Fruit fly (Drosophila melanogaster) whole organism, adult: ENCODE results near the gene CG15892.

ENCODE experiments used
- CG11617 ChIP-seq: fragments of 200-800 bp; sonication (Bioruptor generic); optimal IDR thresholded peaks from 2 replicates; lab custom pipeline; 2017; ENCODE audit warnings: mild to moderate bottlenecking, missing biosample characterization, missing genetic modification reagents, missing genetic modification characterization
- CG12768 ChIP-seq: fragments of 200-800 bp; sonication (Bioruptor generic); optimal IDR thresholded peaks from 2 replicates; lab custom pipeline; 2017; ENCODE audit warnings: missing biosample characterization, missing genetic modification characterization, mild to moderate bottlenecking, moderate library complexity, missing genetic modification reagents
- CG14711 ChIP-seq: fragments of 200-800 bp; sonication (Bioruptor generic); optimal IDR thresholded peaks from 2 replicates; lab custom pipeline; 2018; ENCODE audit warnings: missing biosample characterization, mild to moderate bottlenecking, missing genetic modification characterization, moderate library complexity
- CG1620 ChIP-seq: fragments of 200-800 bp; sonication (Bioruptor generic); optimal IDR thresholded peaks from 2 replicates; lab custom pipeline; 2016; ENCODE audit warnings: missing biosample characterization, missing genetic modification characterization
- CG33017 ChIP-seq: fragments of 200-800 bp; sonication (Bioruptor generic); optimal IDR thresholded peaks from 2 replicates; lab custom pipeline; 2018; ENCODE audit warnings: missing biosample characterization, mild to moderate bottlenecking, missing genetic modification characterization, moderate library complexity
- CG5204 ChIP-seq: fragments of 200-800 bp; sonication (Bioruptor generic); optimal IDR thresholded peaks from 2 replicates; lab custom pipeline; 2016; ENCODE audit warnings: missing biosample characterization, missing genetic modification characterization
- CG7045 ChIP-seq: fragments of 200-800 bp; sonication (Bioruptor generic); optimal IDR thresholded peaks from 2 replicates; lab custom pipeline; 2017; ENCODE audit warnings: missing biosample characterization, mild to moderate bottlenecking, missing genetic modification characterization
- CG7101 ChIP-seq: fragments of 200-800 bp; sonication (Bioruptor generic); optimal IDR thresholded peaks from 2 replicates; lab custom pipeline; 2018; ENCODE audit warnings: missing biosample characterization, mild to moderate bottlenecking, missing genetic modification characterization, moderate library complexity
- Clk ChIP-seq: fragments of 200-800 bp; sonication (Bioruptor generic); optimal IDR thresholded peaks from 2 replicates; lab custom pipeline; 2017; ENCODE audit warnings: missing biosample characterization, missing genetic modification characterization
- Crg-1 ChIP-seq: fragments of 200-800 bp; sonication (Bioruptor generic); optimal IDR thresholded peaks from 2 replicates; lab custom pipeline; 2016; ENCODE audit warnings: missing biosample characterization, missing genetic modification characterization
- Hr96 ChIP-seq: fragments of 200-800 bp; sonication (Bioruptor generic); optimal IDR thresholded peaks from 2 replicates; lab custom pipeline; 2016; ENCODE audit warnings: missing biosample characterization, missing genetic modification characterization
- Mnt ChIP-seq: fragments of 200-800 bp; sonication (Bioruptor generic); optimal IDR thresholded peaks from 2 replicates; lab custom pipeline; 2016; ENCODE audit warnings: missing biosample characterization, mild to moderate bottlenecking, missing genetic modification characterization
- bab1 ChIP-seq: fragments of 200-800 bp; sonication (Bioruptor generic); optimal IDR thresholded peaks from 3 replicates; lab custom pipeline; 2019; ENCODE audit warnings: missing biosample characterization, mild to moderate bottlenecking, missing genetic modification characterization, moderate library complexity
- cic ChIP-seq: fragments of 200-800 bp; sonication (Bioruptor generic); optimal IDR thresholded peaks from 2 replicates; lab custom pipeline; 2017; ENCODE audit warnings: missing biosample characterization, mild to moderate bottlenecking, missing genetic modification characterization, moderate library complexity
- cnc ChIP-seq, 2 experiments: fragments of >200 bp; optimal IDR thresholded peaks; 2 replicates each; lab custom pipeline; 2017
- kay ChIP-seq: fragments of 200-800 bp; sonication (Bioruptor generic); peaks from one replicate; lab custom pipeline; 2016; ENCODE audit warnings: missing biosample characterization, missing genetic modification characterization, borderline replicate concordance
- ovo ChIP-seq: fragments of 200-800 bp; sonication (Bioruptor generic); optimal IDR thresholded peaks from 2 replicates; lab custom pipeline; 2016; ENCODE audit warnings: missing biosample characterization, missing genetic modification characterization
- pad ChIP-seq: fragments of 200-800 bp; sonication (Bioruptor generic); optimal IDR thresholded peaks from 3 replicates; lab custom pipeline; 2017; ENCODE audit warnings: missing biosample characterization, missing genetic modification characterization, mild to moderate bottlenecking, moderate library complexity, missing genetic modification reagents
- tj ChIP-seq: fragments of 200-800 bp; sonication (Bioruptor generic); optimal IDR thresholded peaks from 3 replicates; lab custom pipeline; 2017; ENCODE audit warnings: missing biosample characterization, mild to moderate bottlenecking, missing genetic modification characterization, moderate library complexity
- toe ChIP-seq: fragments of 200-800 bp; sonication (Bioruptor generic); optimal IDR thresholded peaks from 2 replicates; lab custom pipeline; 2016; ENCODE audit warnings: missing biosample characterization, missing genetic modification characterization

CG15892 gene

DNA sequence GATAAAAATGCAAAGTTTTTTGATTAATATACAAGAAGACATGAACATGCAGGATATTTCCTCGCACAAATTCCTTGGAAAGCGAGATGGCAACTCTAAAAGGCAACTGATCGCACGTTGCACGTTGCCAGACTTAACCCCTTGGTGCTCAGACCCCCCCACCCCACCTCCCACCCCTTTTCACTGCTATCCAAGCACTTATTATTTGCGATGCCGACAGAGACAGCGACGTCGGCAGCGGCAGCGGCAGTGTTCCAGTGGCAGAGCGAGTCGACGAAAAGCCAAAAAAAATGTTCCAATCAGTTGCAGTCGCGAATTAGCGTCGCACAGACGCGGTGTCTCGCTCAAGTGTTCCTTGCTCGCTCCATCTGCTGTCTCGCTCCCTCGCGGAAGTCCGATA, 9.5 kb upstream of the CG15892 start, which contains the start of gene CG3823:
Gene CG3823, plus strand, starts transcription at position 301 of the 400 bp plus-strand sequence.
- no peak for TF ChIP-seq CG7101 (tag; lab: Kevin White, UChicago)
- TF ChIP-seq tj (GFP tag; lab: Kevin White, UChicago) = peak; percentile 65
- TF ChIP-seq CG14711 = no peak
- no peak for TF ChIP-seq bab1 (GFP tag; lab: Kevin White, UChicago)
- TF ChIP-seq CG12768 = no peak
- no peak for TF ChIP-seq CG7045 (GFP tag; lab: Kevin White, UChicago)
- TF ChIP-seq cic (GFP tag; lab: Kevin White, UChicago) = no peak
- TF ChIP-seq Hr96 (GFP tag; lab: Kevin White, UChicago) = no peak

DNA sequence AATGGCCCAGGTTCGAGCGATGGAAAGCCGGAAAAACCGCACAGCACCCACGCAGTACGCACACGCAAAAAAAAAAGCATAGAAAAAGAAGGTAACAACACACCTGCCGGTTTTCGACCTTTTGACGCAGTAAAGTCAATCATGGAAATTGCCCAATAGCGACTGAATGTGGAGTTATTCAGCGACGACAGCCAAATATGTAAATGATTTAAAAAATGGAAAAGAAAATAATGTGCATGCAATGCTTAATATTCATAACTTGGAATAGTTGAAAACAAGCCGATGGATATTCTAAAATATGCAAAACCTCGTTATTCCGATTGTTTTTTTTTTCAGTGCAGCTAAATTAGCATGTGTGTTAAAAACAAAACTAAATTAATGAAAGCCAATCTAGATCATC, 9.1 kb upstream of the CG15892 start:
- TF ChIP-seq kay (GFP tag; lab: Kevin White, UChicago) (no peak), CG7045 (GFP tag; lab: Kevin White, UChicago) (no peak)

DNA sequence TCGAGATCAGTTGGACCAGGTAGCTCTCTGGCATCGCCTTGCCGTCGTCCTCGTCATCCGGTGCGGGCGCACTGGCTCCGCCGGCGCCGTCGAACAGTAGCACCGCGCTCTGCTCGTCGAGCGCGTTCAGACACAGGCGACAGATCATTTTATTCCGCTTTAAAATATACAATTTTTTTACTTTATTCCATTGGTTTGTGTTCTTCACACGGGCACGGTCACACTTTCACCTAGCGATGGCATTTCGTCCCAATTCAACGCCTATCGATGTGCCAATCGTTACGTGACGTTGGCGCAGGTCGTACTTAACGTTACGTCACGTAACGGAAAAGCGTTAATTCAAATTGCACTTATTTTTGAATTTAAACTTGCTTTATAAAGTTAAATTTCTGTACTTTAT, 6.9 kb upstream of the CG15892 start, which contains the start of gene CG12219:
Gene CG12219, minus strand, starts transcription at position 234 of the 400 bp plus-strand sequence.
- TF ChIP-seq bab1 (GFP tag; lab: Kevin White, UChicago) (peak; percentile 8), cic (GFP tag; lab: Kevin White, UChicago) (no peak)

DNA sequence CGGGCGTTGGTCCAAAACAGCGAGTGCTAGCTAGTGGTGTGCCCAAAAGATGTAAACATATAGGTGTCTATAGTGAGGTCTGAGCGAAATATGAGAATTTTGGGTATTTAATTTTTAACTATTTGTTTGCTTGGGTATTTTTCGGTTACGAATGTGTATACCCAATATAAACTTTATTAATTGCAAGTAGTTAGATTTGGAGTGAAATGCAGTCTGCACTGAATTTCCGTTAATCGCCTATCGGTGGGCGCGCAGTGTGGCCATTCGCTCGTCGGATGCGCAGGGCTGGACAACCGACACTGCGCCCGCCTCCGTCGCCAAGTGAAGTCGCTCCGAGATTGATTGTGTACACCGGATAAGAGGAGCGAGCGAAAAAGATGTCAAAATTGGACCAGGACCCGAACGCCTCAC, 991 bp upstream of the CG15892 start, which contains the start of the genes CG15891 and CG3815:
Gene CG15891, minus strand, starts transcription at position 217 of the 411 bp plus-strand sequence.
Gene CG3815, plus strand, starts transcription at position 261 of the 411 bp plus-strand sequence.
- TF ChIP-seq CG5204 (GFP tag; lab: Kevin White, UChicago) (no peak), toe (GFP tag; lab: Kevin White, UChicago) (no peak), kay (GFP tag; lab: Kevin White, UChicago) (no peak), Clk (GFP tag; lab: Kevin White, UChicago) (no peak), cnc (optimal IDR thresholded peaks at IDR 0.05; lab: Kevin White, UChicago) (no peak), CG12768 (peak; percentile 21), CG33017 (tag; lab: Kevin White, UChicago) (peak; percentile 9), CG1620 (peak; percentile 53), CG11617 (GFP tag; lab: Kevin White, UChicago) (peak; percentile 69), Crg-1 (peak; percentile 38), CG14711 (peak; percentile 60), pad (GFP tag; lab: Kevin White, UChicago) (peak; percentile 59), cic (GFP tag; lab: Kevin White, UChicago) (no peak), CG7101 (tag; lab: Kevin White, UChicago) (peak; percentile 69), ovo (no peak), Hr96 (GFP tag; lab: Kevin White, UChicago) (no peak), Mnt (peak; percentile 39), bab1 (GFP tag; lab: Kevin White, UChicago) (peak; percentile 73), CG7045 (GFP tag; lab: Kevin White, UChicago) (no peak), tj (GFP tag; lab: Kevin White, UChicago) (peak; percentile 34)

DNA sequence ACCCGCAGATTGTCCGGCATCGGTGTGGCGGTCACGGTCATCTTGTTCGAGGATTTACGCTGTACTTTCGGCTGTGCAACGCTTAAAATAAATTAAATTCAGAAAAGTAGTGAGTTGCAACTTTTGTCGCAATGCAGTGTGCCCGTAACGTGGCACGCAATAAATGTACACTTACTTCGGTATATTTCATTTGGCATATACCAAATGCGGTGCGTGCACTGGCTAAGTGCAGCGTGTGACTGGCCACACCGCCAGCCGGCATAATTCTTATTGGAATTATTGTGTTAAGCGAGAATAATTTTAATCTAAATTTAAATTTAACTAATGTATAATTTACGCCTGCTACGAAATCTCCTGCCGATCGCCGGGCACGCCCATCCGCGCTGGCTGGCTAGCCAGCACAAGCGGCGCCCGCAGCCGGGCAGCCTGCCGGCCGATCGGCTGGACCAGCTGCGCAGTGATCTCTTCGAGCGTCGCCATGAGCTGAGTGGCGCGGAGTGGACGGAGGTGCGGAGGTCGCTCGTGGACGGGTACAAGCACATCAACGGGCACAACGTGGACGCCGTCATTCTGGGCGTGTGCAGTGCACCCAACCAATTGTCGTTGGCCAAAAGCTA, 3.0 kb downstream of the CG15892 start, which contains the start of the genes Rpt4 and mldr:
Gene Rpt4, minus strand, starts transcription at position 163 of the 617 bp plus-strand sequence.
Gene mldr, plus strand, starts transcription at position 221 of the 617 bp plus-strand sequence.
- peak; percentile 63 for TF ChIP-seq tj (GFP tag; lab: Kevin White, UChicago)
- TF ChIP-seq cnc (optimal IDR thresholded peaks at IDR 0.05; lab: Kevin White, UChicago) = peak in 1 of 2 experiments; percentile 71
- TF ChIP-seq CG14711 = no peak
- no peak for TF ChIP-seq Clk (GFP tag; lab: Kevin White, UChicago)
- TF ChIP-seq CG1620 = peak; percentile 26
- no peak for TF ChIP-seq Crg-1
- TF ChIP-seq kay (GFP tag; lab: Kevin White, UChicago) = no peak
- TF ChIP-seq Mnt = peak; percentile 23
- TF ChIP-seq CG5204 (GFP tag; lab: Kevin White, UChicago) = no peak
- no peak for TF ChIP-seq cic (GFP tag; lab: Kevin White, UChicago)
- peak; percentile 58 for TF ChIP-seq bab1 (GFP tag; lab: Kevin White, UChicago)
- no peak for TF ChIP-seq ovo
- no peak for TF ChIP-seq CG7101 (tag; lab: Kevin White, UChicago)

DNA sequence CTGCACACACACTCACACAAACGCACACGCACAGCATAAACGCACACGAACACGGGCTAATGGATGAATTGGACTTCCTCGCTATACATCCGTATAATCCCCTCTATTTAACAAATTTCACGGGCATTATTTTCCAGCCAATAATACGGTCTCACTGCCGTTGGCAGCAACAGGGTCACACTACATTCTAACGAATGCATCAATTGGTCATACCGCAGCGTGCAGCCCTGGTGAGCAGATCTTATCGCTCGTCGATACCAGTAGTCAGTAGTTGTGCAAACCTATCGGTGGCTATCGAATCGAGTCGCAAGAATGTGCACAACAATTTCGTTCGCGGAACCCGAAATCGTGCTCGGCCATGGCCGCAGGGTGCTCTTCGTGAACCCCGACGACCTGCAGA, 6.3 kb downstream of the CG15892 start, which contains the start of the genes Top3beta and wuho:
Gene Top3beta, minus strand, starts transcription at position 149 of the 400 bp plus-strand sequence.
Gene wuho, plus strand, starts transcription at position 259 of the 400 bp plus-strand sequence.
- no peak for TF ChIP-seq CG5204 (GFP tag; lab: Kevin White, UChicago)
- peak; percentile 51 for TF ChIP-seq CG1620
- TF ChIP-seq CG33017 (tag; lab: Kevin White, UChicago) = peak; percentile 20
- peak; percentile 65 for TF ChIP-seq cic (GFP tag; lab: Kevin White, UChicago)
- TF ChIP-seq CG11617 (GFP tag; lab: Kevin White, UChicago) = peak; percentile 37
- peak; percentile 31 for TF ChIP-seq tj (GFP tag; lab: Kevin White, UChicago)
- TF ChIP-seq Crg-1 = peak; percentile 47
- peak; percentile 83 for TF ChIP-seq bab1 (GFP tag; lab: Kevin White, UChicago)
- no peak for TF ChIP-seq toe (GFP tag; lab: Kevin White, UChicago)
- no peak for TF ChIP-seq CG7045 (GFP tag; lab: Kevin White, UChicago)
- peak; percentile 44 for TF ChIP-seq CG14711
- no peak for TF ChIP-seq Hr96 (GFP tag; lab: Kevin White, UChicago)
- peak; percentile 72 for TF ChIP-seq pad (GFP tag; lab: Kevin White, UChicago)
- TF ChIP-seq CG7101 (tag; lab: Kevin White, UChicago) = peak; percentile 68
- peak; percentile 96 for TF ChIP-seq Mnt
- no peak for TF ChIP-seq kay (GFP tag; lab: Kevin White, UChicago)
- TF ChIP-seq ovo = peak; percentile 57
